Worm (Caenorhabditis elegans): ENCODE results near the gene zip-3.

zip-3 gene

ce11 chrII:13916040-13916439 lies 41.2 kb downstream of the zip-3 start, which contains the start of gene mltn-3:
Gene mltn-3 (plus strand): TSS chrII:13916340.
- no peak for TF ChIP-seq ceh-36 (tag; optimal IDR thresholded peaks at IDR 0.05)
- TF ChIP-seq hnd-1 (tag; optimal IDR thresholded peaks at IDR 0.05), result no peak
- TF ChIP-seq pes-1 (GFP tag; IDR thresholded peaks at IDR 0.05), result no peak
- no peak for TF ChIP-seq B0310.2 (tag; optimal IDR thresholded peaks at IDR 0.05)
- TF ChIP-seq hmg-4 (GFP tag; optimal IDR thresholded peaks at IDR 0.05), result no peak
- TF ChIP-seq sea-1 (GFP tag; conservative IDR thresholded peaks at IDR 0.05), result no peak
- TF ChIP-seq tbx-11 (GFP tag; IDR thresholded peaks at IDR 0.05), result no peak
- no peak for TF ChIP-seq ceh-13 (GFP tag; optimal IDR thresholded peaks at IDR 0.05)
- TF ChIP-seq F13C5.2 (tag; optimal IDR thresholded peaks at IDR 0.05), result no peak
- TF ChIP-seq ets-7 (tag; optimal IDR thresholded peaks at IDR 0.05), result no peak
- TF ChIP-seq ama-1 (optimal IDR thresholded peaks at IDR 0.05), result no peak
- TF ChIP-seq flt-1 (GFP tag; IDR thresholded peaks at IDR 0.05), result no peak
- no peak for TF ChIP-seq scrt-1 (GFP tag; IDR thresholded peaks at IDR 0.05)
- TF ChIP-seq hmbx-1 (tag; optimal IDR thresholded peaks at IDR 0.05), result no peak
- TF ChIP-seq tbx-37 (GFP tag; conservative IDR thresholded peaks at IDR 0.05), result no peak

DNA sequence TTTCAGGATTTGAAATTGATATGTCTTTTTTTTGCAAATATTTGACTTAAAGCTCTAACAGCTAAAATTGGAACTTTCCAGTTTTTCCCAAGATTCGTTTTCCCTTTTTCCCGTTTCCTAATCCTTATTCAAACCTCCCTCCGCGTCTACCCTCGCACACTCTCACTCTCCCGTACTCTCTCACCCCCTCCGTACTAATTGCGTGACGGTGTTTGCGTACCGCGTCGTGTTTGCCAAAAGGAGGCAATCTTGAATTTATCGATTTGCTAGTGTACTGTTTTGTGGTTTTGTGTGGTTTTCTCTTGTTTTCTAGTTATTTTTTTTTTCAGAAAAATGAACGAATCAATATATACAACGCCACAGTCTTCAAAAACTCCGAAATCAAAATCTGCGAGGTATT lies 48.7 kb downstream of the zip-3 start, which contains the start of gene citk-1:
Gene citk-1, plus strand, starts transcription at position 323 of the 400 bp plus-strand sequence.
- no peak for TF ChIP-seq hmg-4 (GFP tag; optimal IDR thresholded peaks at IDR 0.05)
- peak; percentile 29 for TF ChIP-seq ceh-36 (tag; optimal IDR thresholded peaks at IDR 0.05)
- TF ChIP-seq aly-1 (tag; optimal IDR thresholded peaks at IDR 0.05), result no peak
- 0 out of 2 replicates have a peak, but pooled peaks have one; percentile 15 for TF ChIP-seq tbx-37 (GFP tag; conservative IDR thresholded peaks at IDR 0.05)
- no peak for TF ChIP-seq tra-4 (tag; optimal IDR thresholded peaks at IDR 0.05)
- TF ChIP-seq F13C5.2 (tag; optimal IDR thresholded peaks at IDR 0.05), result peak; percentile 63

DNA sequence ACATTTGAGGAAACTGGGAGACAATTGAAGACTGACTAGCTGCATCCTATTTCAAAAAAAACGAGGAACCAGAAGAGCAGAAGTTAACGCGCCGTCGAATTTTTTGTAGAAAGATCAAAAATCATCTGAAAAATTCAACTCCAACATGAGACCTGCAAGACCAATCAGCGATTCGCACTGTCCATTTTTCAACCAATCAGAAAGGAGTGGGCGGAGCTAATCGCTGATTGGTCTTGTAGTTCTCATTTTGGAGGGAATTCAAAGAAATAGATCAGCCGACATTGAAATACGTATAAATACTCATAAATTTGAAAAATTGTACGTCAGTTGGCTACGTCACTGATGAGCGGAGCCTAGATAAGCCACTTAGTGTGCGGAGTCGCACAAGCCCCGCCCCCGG lies 49.6 kb downstream of the zip-3 start:
- TF ChIP-seq ets-7 (tag; optimal IDR thresholded peaks at IDR 0.05) (no peak), hnd-1 (tag; optimal IDR thresholded peaks at IDR 0.05) (no peak), tbx-37 (GFP tag; conservative IDR thresholded peaks at IDR 0.05) (no peak), ama-1 (optimal IDR thresholded peaks at IDR 0.05) (no peak)

ce11 chrII:13905556-13905955 lies 51.7 kb downstream of the zip-3 start:
- peak; percentile 84 for TF ChIP-seq ceh-36 (tag; optimal IDR thresholded peaks at IDR 0.05)

DNA sequence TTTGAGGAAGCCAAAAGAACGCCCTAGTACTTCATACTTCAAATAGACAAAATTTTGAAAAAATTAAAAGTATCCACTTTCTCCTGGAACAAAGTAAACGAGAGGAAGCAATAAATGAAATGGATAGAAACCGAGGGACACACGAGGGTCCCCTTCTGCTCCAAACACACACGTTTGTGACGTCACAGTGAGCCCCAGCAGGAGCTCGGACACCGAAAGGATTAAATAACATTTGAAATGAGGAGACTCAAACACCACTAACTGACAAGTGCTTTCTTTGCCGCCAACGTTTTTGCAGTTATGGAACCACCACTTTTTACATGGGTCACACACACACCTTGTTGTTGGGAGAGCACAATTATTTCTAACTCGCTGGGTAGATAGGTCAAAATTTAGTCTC lies 53.8 kb downstream of the zip-3 start:
- no peak for TF ChIP-seq pes-1 (GFP tag; IDR thresholded peaks at IDR 0.05)
- no peak for TF ChIP-seq sea-1 (GFP tag; conservative IDR thresholded peaks at IDR 0.05)
- no peak for TF ChIP-seq tra-4 (tag; optimal IDR thresholded peaks at IDR 0.05)
- no peak for TF ChIP-seq aly-1 (tag; optimal IDR thresholded peaks at IDR 0.05)
- TF ChIP-seq hmbx-1 (tag; optimal IDR thresholded peaks at IDR 0.05), result no peak
- TF ChIP-seq ets-7 (tag; optimal IDR thresholded peaks at IDR 0.05), result no peak
- TF ChIP-seq tbx-37 (GFP tag; conservative IDR thresholded peaks at IDR 0.05), result no peak
- no peak for TF ChIP-seq ama-1 (optimal IDR thresholded peaks at IDR 0.05)
- no peak for TF ChIP-seq B0310.2 (tag; optimal IDR thresholded peaks at IDR 0.05)
- TF ChIP-seq flt-1 (GFP tag; IDR thresholded peaks at IDR 0.05), result no peak
- TF ChIP-seq scrt-1 (GFP tag; IDR thresholded peaks at IDR 0.05), result no peak
- TF ChIP-seq tbx-11 (GFP tag; IDR thresholded peaks at IDR 0.05), result no peak
- no peak for TF ChIP-seq hnd-1 (tag; optimal IDR thresholded peaks at IDR 0.05)

DNA sequence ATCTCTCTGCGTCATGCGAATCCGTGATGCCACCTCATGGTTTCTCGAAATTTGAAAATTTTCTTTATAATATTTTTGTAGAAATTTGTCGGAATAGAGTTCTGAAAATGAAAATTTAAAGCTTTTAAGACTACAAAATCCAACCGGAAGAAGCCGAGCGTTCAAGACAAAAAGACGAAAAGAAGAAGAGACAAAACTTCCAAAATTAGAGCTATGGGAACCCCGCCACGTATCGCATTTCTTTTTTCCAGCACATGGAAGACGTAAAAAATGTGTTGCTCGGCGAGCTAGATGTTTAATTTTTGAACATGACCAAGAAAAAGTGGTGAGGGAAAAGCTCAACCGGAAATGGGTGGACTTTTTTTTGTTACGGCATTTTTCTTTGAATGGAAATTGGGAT lies 55.2 kb downstream of the zip-3 start, which contains the start of gene W02B8.1:
Gene W02B8.1, minus strand, starts transcription at position 101 of the 400 bp plus-strand sequence.
- TF ChIP-seq ets-7 (tag; optimal IDR thresholded peaks at IDR 0.05) (no peak), pes-1 (GFP tag; IDR thresholded peaks at IDR 0.05) (no peak), hnd-1 (tag; optimal IDR thresholded peaks at IDR 0.05) (no peak), tra-4 (tag; optimal IDR thresholded peaks at IDR 0.05) (no peak), scrt-1 (GFP tag; IDR thresholded peaks at IDR 0.05) (no peak)
